Worm (Caenorhabditis elegans) whole organism, L3 larva: ENCODE results near the gene sru-22.

ENCODE experiments used
- ceh-82 ChIP-seq: fragments of 150-350 bp; optimal IDR thresholded peaks from 2 replicates; lab custom pipeline; 2014; ENCODE audit warnings: missing biosample characterization, missing genetic modification characterization
- egl-27 ChIP-seq: sonication (generic microtip); optimal IDR thresholded peaks from 4 replicates; lab custom pipeline; 2017; ENCODE audit warnings: missing biosample characterization, missing genetic modification reagents, missing genetic modification characterization
- nhr-43 ChIP-seq: sonication (generic microtip); optimal IDR thresholded peaks from 2 replicates; lab custom pipeline; 2016; ENCODE audit warnings: mild to moderate bottlenecking, missing genetic modification characterization, missing compliant biosample characterization; ENCODE audit not compliant: poor library complexity, severe bottlenecking
- pha-4 ChIP-seq: fragments of 150-350 bp; optimal IDR thresholded peaks from 2 replicates; lab custom pipeline; 2014; ENCODE audit warnings: missing biosample characterization, missing genetic modification reagents, missing genetic modification characterization
- unc-39 ChIP-seq: sonication (generic microtip); optimal IDR thresholded peaks from 4 replicates; lab custom pipeline; 2017; ENCODE audit warnings: missing biosample characterization, missing genetic modification characterization

DNA sequence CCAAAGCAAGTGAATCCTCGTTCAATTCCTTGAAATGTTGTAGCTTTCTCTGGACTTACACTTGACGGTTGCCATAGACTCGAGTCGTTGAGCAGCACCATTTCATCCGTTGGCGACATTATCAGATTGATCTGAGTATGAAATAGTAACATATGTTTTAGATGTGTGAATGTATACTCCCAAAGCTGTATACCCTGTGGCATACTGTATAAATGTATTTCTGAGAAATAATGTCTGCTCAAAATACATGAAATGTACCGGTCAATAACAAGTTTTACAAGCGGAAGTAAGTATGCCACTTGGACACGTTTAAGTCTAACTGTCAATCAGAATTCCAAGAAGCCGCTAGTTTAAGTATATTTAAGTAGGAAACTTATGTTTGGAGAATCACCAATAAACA, 34.8 kb upstream of the sru-22 start, which contains the start of gene str-233:
- TF ChIP-seq pha-4 (tag; lab: Kevin White, UChicago) (no peak), ceh-82 (no peak), unc-39 (tag; lab: Kevin White, UChicago) (no peak), nhr-43 (tag; lab: Kevin White, UChicago) (no peak), egl-27 (tag; lab: Kevin White, UChicago) (no peak)
